Fruit fly (Drosophila melanogaster) ovary, adult (tissue): Measurements from ENCODE around the gene Teh4.

Experiments used
- CG17801 ChIP-seq: fragments of 200-800 bp; optimal IDR thresholded peaks from 2 replicates; lab custom pipeline; 2019; ENCODE audit warnings: missing biosample characterization, mild to moderate bottlenecking, missing genetic modification characterization, moderate library complexity; ENCODE audit not compliant: partially characterized antibody

Teh4 gene

dm6 chr3L:4138804-4139521 lies 39.1 kb downstream of the Teh4 start, which contains the start of the genes Rop and Ras64B:
Rop (minus strand) TSS chr3L:4138996.
Ras64B (plus strand) TSS chr3L:4139076.
- TF ChIP-seq CG17801 (GFP tag; lab: Kevin White, UChicago) = peak; percentile 64

dm6 chr3L:4135857-4136256 lies 42.2 kb downstream of the Teh4 start, which contains the start of gene RfC4:
RfC4 (minus strand) TSS chr3L:4136038.
- TF ChIP-seq CG17801 (GFP tag; lab: Kevin White, UChicago) = no peak

- TF ChIP-seq CG17801 (GFP tag; lab: Kevin White, UChicago) = peak; percentile 35
These were observed 44.1 kb downstream of the Teh4 start, which contains the start of gene ens for dm6 chr3L:4133724-4134678. ens (minus strand) TSS chr3L:4134550.

- TF ChIP-seq CG17801 (GFP tag; lab: Kevin White, UChicago) = no peak
These were observed 45.5 kb downstream of the Teh4 start for dm6 chr3L:4132585-4132984.

dm6 chr3L:4130743-4131142 lies 47.3 kb downstream of the Teh4 start:
- no peak for TF ChIP-seq CG17801 (GFP tag; lab: Kevin White, UChicago)

- no peak for TF ChIP-seq CG17801 (GFP tag; lab: Kevin White, UChicago)
These were observed 49.5 kb downstream of the Teh4 start for dm6 chr3L:4128579-4128978.

- no peak for TF ChIP-seq CG17801 (GFP tag; lab: Kevin White, UChicago)
These were observed 52.4 kb downstream of the Teh4 start for dm6 chr3L:4125709-4126108.
